Worm (Caenorhabditis elegans): ENCODE data around the gene W02B12.12.

Gene W02B12.12

DNA sequence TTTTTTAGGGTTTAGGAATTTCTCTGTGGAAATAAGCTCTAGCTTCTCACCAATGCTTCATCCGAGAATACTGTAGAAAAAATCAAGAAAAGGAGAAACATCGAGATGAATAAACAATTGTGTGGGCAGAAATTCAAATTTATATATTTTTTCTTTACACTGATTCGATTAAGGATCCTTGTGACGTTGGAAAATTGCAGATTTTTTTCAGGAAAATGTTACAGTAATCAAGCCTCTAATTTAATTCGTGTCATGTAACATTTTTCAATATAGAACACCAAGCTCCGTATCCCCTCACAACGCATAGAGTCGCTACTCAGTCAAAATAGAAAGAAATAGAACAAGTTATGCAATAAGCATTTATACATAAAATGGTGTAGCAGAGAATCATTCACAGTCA is 2.6 kb downstream of the W02B12.12 start, which contains the start of gene W02B12.16:
Gene W02B12.16, minus strand, starts transcription at position 101 of the 400 bp plus-strand sequence.
- TF ChIP-seq tbx-8 (GFP tag; optimal IDR thresholded peaks at IDR 0.05) (no peak), ceh-83 (GFP tag; optimal IDR thresholded peaks at IDR 0.05) (no peak), nhr-12 (tag; optimal IDR thresholded peaks at IDR 0.05) (no peak), nhr-237 (tag; optimal IDR thresholded peaks at IDR 0.05) (no peak), ces-1 (GFP tag; optimal IDR thresholded peaks at IDR 0.05) (no peak), ztf-11 (tag; optimal IDR thresholded peaks at IDR 0.05) (no peak), nhr-2 (tag; optimal IDR thresholded peaks at IDR 0.05) (no peak), snpc-4 (tag; optimal IDR thresholded peaks at IDR 0.05) (no peak), bed-3 (GFP tag; optimal IDR thresholded peaks at IDR 0.05) (no peak), unc-39 (tag; optimal IDR thresholded peaks at IDR 0.05) (no peak), lin-32 (GFP tag; optimal IDR thresholded peaks at IDR 0.05) (no peak), sptf-1 (tag; optimal IDR thresholded peaks at IDR 0.05) (no peak), lin-13 (tag; optimal IDR thresholded peaks at IDR 0.05) (no peak), sem-2 (GFP tag; optimal IDR thresholded peaks at IDR 0.05) (no peak), lsy-2 (tag; optimal IDR thresholded peaks at IDR 0.05) (no peak), cnd-1 (tag; optimal IDR thresholded peaks at IDR 0.05) (no peak), drap-1 (GFP tag; optimal IDR thresholded peaks at IDR 0.05) (no peak)

DNA sequence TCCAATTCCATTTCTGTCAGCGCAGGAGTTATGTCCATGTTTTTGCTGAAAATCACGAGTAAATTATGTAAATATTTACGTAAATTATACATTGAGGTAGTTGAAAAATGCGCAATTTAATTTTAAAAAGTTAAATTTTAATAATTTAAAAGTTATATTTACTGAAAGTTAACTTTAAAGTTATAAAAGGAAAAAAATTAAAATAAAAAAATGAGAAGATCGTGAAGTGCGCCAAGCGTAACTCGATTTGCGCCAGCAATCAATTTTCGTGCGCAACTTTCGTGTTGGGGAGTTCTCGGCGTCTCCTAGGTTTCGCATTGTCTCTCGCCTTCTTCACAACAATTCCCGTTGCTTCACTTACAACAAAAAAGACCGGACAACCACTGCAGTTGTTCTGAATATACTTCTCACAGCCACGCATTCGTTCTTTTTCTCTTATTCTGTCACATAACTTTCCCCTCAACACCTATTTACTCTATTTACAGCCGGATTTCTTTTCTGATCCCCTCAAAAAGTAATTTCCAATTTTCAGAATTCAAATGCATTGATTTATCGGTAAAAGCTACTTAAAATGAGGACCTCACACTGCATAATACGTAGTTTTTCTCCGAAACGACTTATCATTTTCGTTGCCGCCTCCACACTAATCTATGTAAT is 5.3 kb downstream of the W02B12.12 start, which contains the start of the genes metl-1 and W02B12.11:
Gene metl-1, minus strand, starts transcription at position 51 of the 657 bp plus-strand sequence.
Gene W02B12.11, plus strand, starts transcription at position 337 of the 657 bp plus-strand sequence.
- peak; percentile 5 for TF ChIP-seq nhr-237 (tag; optimal IDR thresholded peaks at IDR 0.05)
- TF ChIP-seq mab-5 (tag; optimal IDR thresholded peaks at IDR 0.05) = no peak
- TF ChIP-seq drap-1 (GFP tag; optimal IDR thresholded peaks at IDR 0.05) = peak; percentile 54
- TF ChIP-seq nhr-12 (tag; optimal IDR thresholded peaks at IDR 0.05) = no peak
- TF ChIP-seq elt-1 (tag; optimal IDR thresholded peaks at IDR 0.05; ENCODE audit: borderline replicate concordance, insufficient read depth) = no peak
- TF ChIP-seq sptf-1 (tag; optimal IDR thresholded peaks at IDR 0.05) = peak; percentile 81
- no peak for TF ChIP-seq elt-3 (tag; optimal IDR thresholded peaks at IDR 0.05)
- peak; percentile 67 for TF ChIP-seq ceh-43 (GFP tag; optimal IDR thresholded peaks at IDR 0.05)
- TF ChIP-seq mls-2 (tag; optimal IDR thresholded peaks at IDR 0.05) = peak; percentile 53
- peak; percentile 82 for TF ChIP-seq ces-1 (GFP tag; optimal IDR thresholded peaks at IDR 0.05)
- no peak for TF ChIP-seq snpc-4 (tag; optimal IDR thresholded peaks at IDR 0.05)
- no peak for TF ChIP-seq flh-1 (GFP tag; optimal IDR thresholded peaks at IDR 0.05)
- TF ChIP-seq sem-2 (GFP tag; optimal IDR thresholded peaks at IDR 0.05) = no peak
- TF ChIP-seq bed-3 (GFP tag; optimal IDR thresholded peaks at IDR 0.05) = peak; percentile 19
- TF ChIP-seq nhr-28 (tag; optimal IDR thresholded peaks at IDR 0.05) = no peak
- TF ChIP-seq nhr-76 (tag; optimal IDR thresholded peaks at IDR 0.05) = no peak
- TF ChIP-seq ham-2 (GFP tag; optimal IDR thresholded peaks at IDR 0.05) = no peak
- peak; percentile 34 for TF ChIP-seq unc-120 (tag; optimal IDR thresholded peaks at IDR 0.05; ENCODE audit: poor library complexity, severe bottlenecking)
- no peak for TF ChIP-seq nhr-2 (tag; optimal IDR thresholded peaks at IDR 0.05)
- peak; percentile 74 for TF ChIP-seq lsy-2 (tag; optimal IDR thresholded peaks at IDR 0.05)
- TF ChIP-seq lin-13 (tag; optimal IDR thresholded peaks at IDR 0.05) = peak; percentile 80
- peak; percentile 51 for TF ChIP-seq cnd-1 (tag; optimal IDR thresholded peaks at IDR 0.05)
- peak; percentile 89 for TF ChIP-seq mep-1 (tag; optimal IDR thresholded peaks at IDR 0.05)
- no peak for TF ChIP-seq ztf-11 (tag; optimal IDR thresholded peaks at IDR 0.05)
- TF ChIP-seq tbx-8 (GFP tag; optimal IDR thresholded peaks at IDR 0.05) = no peak
- TF ChIP-seq zip-8 (tag; optimal IDR thresholded peaks at IDR 0.05) = no peak
- no peak for TF ChIP-seq blmp-1 (tag; optimal IDR thresholded peaks at IDR 0.05)
- TF ChIP-seq pha-4 (tag; optimal IDR thresholded peaks at IDR 0.05) = peak; percentile 69
- no peak for TF ChIP-seq lin-32 (GFP tag; optimal IDR thresholded peaks at IDR 0.05)
- TF ChIP-seq ceh-39 (tag; optimal IDR thresholded peaks at IDR 0.05) = no peak
- peak; percentile 70 for TF ChIP-seq M03D4.4 (tag; optimal IDR thresholded peaks at IDR 0.05)
- TF ChIP-seq unc-62 (GFP tag; optimal IDR thresholded peaks at IDR 0.05) = no peak
- TF ChIP-seq hlh-1 (tag; optimal IDR thresholded peaks at IDR 0.05) = no peak
- no peak for TF ChIP-seq ceh-83 (GFP tag; optimal IDR thresholded peaks at IDR 0.05)
- TF ChIP-seq unc-39 (tag; optimal IDR thresholded peaks at IDR 0.05) = no peak

DNA sequence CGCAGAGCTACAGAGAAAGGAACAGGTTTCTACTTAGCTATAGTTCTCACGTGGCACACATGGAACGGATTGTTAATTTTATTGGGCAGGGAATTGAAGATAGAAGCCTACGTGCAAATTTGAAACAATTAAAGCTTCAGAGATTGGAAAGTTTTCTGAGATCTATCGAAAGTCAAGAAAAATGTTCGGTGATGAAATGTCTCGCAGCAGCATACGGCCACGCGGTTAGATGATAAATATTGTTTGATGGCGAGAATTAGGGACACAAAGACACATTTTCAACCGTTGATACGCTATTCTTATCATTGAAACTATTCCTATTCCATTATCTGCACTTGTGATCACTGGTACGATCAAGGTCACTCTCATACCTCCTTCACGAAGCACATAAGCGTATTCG is 6.4 kb downstream of the W02B12.12 start:
- TF ChIP-seq nhr-12 (tag; optimal IDR thresholded peaks at IDR 0.05) (no peak), elt-3 (tag; optimal IDR thresholded peaks at IDR 0.05) (peak; percentile 7)

All from whole organism, mixed stage, embryonic.